Fruit fly (Drosophila melanogaster): ENCODE results near the gene Atg4a.

Atg4a gene

DNA sequence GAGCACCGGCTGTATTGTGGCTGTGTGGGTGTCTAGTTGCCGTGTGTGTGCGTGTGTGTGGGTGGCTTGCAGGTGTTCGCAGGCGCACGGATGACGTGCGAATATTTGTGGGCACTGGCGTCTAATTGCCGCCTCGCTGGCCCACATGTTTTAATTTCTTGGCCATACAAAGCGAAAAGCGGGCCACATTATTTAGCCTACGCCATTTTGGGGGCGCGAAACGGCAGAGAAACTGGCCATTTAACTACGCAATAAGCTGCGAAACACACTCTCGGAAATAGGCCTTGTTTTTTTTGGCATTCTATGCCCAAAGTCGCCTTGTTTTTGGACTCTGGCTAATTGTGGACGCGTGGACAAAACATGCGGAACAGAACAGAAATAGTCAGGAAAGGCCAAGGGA, 33.5 kb upstream of the Atg4a start (continued):
- TF ChIP-seq pnt (GFP tag; optimal IDR thresholded peaks at IDR 0.05), result no peak
- no peak for TF ChIP-seq Dip2 (GFP tag; IDR thresholded peaks at IDR 0.05)
- TF ChIP-seq Dfd (GFP tag; optimal IDR thresholded peaks at IDR 0.05), result peak in 1 of 2 experiments; percentile 45
- peak; percentile 66 for TF ChIP-seq Med (GFP tag)
- TF ChIP-seq Hmr (GFP tag; optimal IDR thresholded peaks at IDR 0.05), result no peak
- TF ChIP-seq CG8478 (optimal IDR thresholded peaks at IDR 0.05), result peak; percentile 16

DNA sequence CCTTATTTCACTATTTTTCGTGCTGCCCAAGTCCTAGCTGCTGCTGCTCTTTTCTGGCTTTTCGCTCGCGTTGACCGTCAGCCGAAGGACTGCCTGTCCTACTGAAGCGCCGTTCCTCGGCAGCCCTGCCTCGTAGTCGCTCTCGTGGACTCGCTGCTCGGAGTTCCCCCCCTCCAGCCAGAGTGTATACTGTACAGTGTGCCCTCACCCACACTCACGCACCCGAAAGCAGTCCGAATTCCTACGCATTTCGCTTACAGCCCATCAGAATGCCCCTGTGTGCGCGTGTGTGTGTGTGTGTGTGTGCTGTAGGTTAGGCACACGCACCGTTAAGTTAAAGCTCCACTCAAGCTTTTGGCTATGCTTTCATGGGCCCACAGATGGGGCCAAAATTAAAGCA, 32.7 kb upstream of the Atg4a start, which contains the start of gene IA-2:
Gene IA-2 (minus strand): TSS at position 89 of the 400 bp plus-strand sequence.
- TF ChIP-seq CG17612 (GFP tag; IDR thresholded peaks at IDR 0.05), result no peak
- no peak for TF ChIP-seq CoRest (tag; optimal IDR thresholded peaks at IDR 0.05)
- TF ChIP-seq CG7372 (GFP tag; IDR thresholded peaks at IDR 0.05), result no peak
- no peak for TF ChIP-seq Mad (GFP tag; optimal IDR thresholded peaks at IDR 0.05)
- TF ChIP-seq tin (GFP tag; optimal IDR thresholded peaks at IDR 0.05), result no peak
- TF ChIP-seq ssp (GFP tag; IDR thresholded peaks at IDR 0.05), result no peak
- no peak for TF ChIP-seq CG15073 (GFP tag; optimal IDR thresholded peaks at IDR 0.05)
- peak; percentile 6 for TF ChIP-seq abd-A (tag; optimal IDR thresholded peaks at IDR 0.05)
- TF ChIP-seq zfh2 (GFP tag; optimal IDR thresholded peaks at IDR 0.05), result no peak
- TF ChIP-seq CG10321 (GFP tag; IDR thresholded peaks at IDR 0.05), result no peak
- no peak for TF ChIP-seq slou (GFP tag; optimal IDR thresholded peaks at IDR 0.05)
- TF ChIP-seq bigmax (GFP tag; optimal IDR thresholded peaks at IDR 0.05), result no peak
- TF ChIP-seq Mrtf (GFP tag; IDR thresholded peaks at IDR 0.05), result no peak
- no peak for TF ChIP-seq CG30020 (tag; optimal IDR thresholded peaks at IDR 0.05)
- peak; percentile 42 for TF ChIP-seq scrt (GFP tag; optimal IDR thresholded peaks at IDR 0.05)
- TF ChIP-seq amos (GFP tag; IDR thresholded peaks at IDR 0.05; ENCODE audit: partially characterized antibody), result peak; percentile 30; the same call in 1 of the 2 replicates
- no peak for TF ChIP-seq Bdp1 (GFP tag; optimal IDR thresholded peaks at IDR 0.05)
- peak; percentile 33 for TF ChIP-seq sd (tag; optimal IDR thresholded peaks at IDR 0.05)
- TF ChIP-seq CG12155 (GFP tag; optimal IDR thresholded peaks at IDR 0.05), result no peak
- TF ChIP-seq Six4 (GFP tag; optimal IDR thresholded peaks at IDR 0.05), result no peak
- TF ChIP-seq kni (GFP tag; optimal IDR thresholded peaks at IDR 0.05), result no peak
- TF ChIP-seq tap (tag; optimal IDR thresholded peaks at IDR 0.05), result no peak
- TF ChIP-seq CG12391 (tag; optimal IDR thresholded peaks at IDR 0.05), result no peak
- TF ChIP-seq CG10959 (GFP tag; IDR thresholded peaks at IDR 0.05), result no peak
- 0 out of 2 replicates have a peak, but pooled peaks have one; percentile 8 for TF ChIP-seq CG9932 (GFP tag; IDR thresholded peaks at IDR 0.05)
- TF ChIP-seq CG6854 (GFP tag; optimal IDR thresholded peaks at IDR 0.05), result no peak
- TF ChIP-seq gcm (GFP tag; optimal IDR thresholded peaks at IDR 0.05), result no peak
- TF ChIP-seq nerfin-2 (GFP tag; IDR thresholded peaks at IDR 0.05; ENCODE audit: partially characterized antibody), result 0 out of 2 replicates have a peak, but pooled peaks have one; percentile 32
- peak; percentile 45 for TF ChIP-seq cg (GFP tag; optimal IDR thresholded peaks at IDR 0.05)
- TF ChIP-seq Bgb (GFP tag; IDR thresholded peaks at IDR 0.05; ENCODE audit: partially characterized antibody), result peak; percentile 34; the same call in 1 of the 2 replicates
- no peak for TF ChIP-seq Ptx1 (GFP tag; IDR thresholded peaks at IDR 0.05)
- TF ChIP-seq CG8290 (GFP tag; optimal IDR thresholded peaks at IDR 0.05), result no peak
- TF ChIP-seq CG8290 (tag; optimal IDR thresholded peaks at IDR 0.05), result peak in 1 of 2 experiments; percentile 22
- 0 out of 4 replicates have a peak, but pooled peaks have one; percentile 26 for TF ChIP-seq chinmo (GFP tag; IDR thresholded peaks at IDR 0.05; ENCODE audit: partially characterized antibody)
- peak; percentile 70 for TF ChIP-seq nerfin-1 (tag; optimal IDR thresholded peaks at IDR 0.05)
- no peak for TF ChIP-seq en (GFP tag; optimal IDR thresholded peaks at IDR 0.05)
- no peak for TF ChIP-seq cas (GFP tag; IDR thresholded peaks at IDR 0.05)
- no peak for TF ChIP-seq CG15269 (tag; optimal IDR thresholded peaks at IDR 0.05)
- no peak for TF ChIP-seq cato (GFP tag; optimal IDR thresholded peaks at IDR 0.05; ENCODE audit: borderline replicate concordance)
- TF ChIP-seq CG4360 (GFP tag; IDR thresholded peaks at IDR 0.05), result no peak
- TF ChIP-seq Bteb2 (GFP tag; optimal IDR thresholded peaks at IDR 0.05), result no peak
- no peak for TF ChIP-seq Trl (optimal IDR thresholded peaks at IDR 0.05)
- TF ChIP-seq Trl (GFP tag; optimal IDR thresholded peaks at IDR 0.05), result no peak
- no peak for TF ChIP-seq E2f1 (GFP tag; IDR thresholded peaks at IDR 0.05)
- TF ChIP-seq CG14667 (GFP tag; IDR thresholded peaks at IDR 0.05), result no peak

Data from whole organism, embryonic.